Fruit fly (Drosophila melanogaster) whole organism, prepupa: Measurements from ENCODE around the gene IFT46.

ENCODE experiments used
- Blimp-1 ChIP-seq: fragments of 200-800 bp; sonication (Bioruptor generic); optimal IDR thresholded peaks from 3 replicates; lab custom pipeline; 2017; ENCODE audit warnings: missing biosample characterization, missing genetic modification characterization, mild to moderate bottlenecking, moderate library complexity, missing genetic modification reagents
- CG10631 ChIP-seq: fragments of 200-800 bp; sonication (Bioruptor generic); optimal IDR thresholded peaks from 2 replicates; lab custom pipeline; 2016; ENCODE audit warnings: missing biosample characterization, missing genetic modification characterization
- CG10669 ChIP-seq: fragments of 200-800 bp; sonication (Bioruptor generic); optimal IDR thresholded peaks from 3 replicates; lab custom pipeline; 2018; ENCODE audit warnings: missing biosample characterization, mild to moderate bottlenecking, missing genetic modification characterization, moderate library complexity
- CG1621 ChIP-seq: fragments of 200-800 bp; sonication (Bioruptor generic); optimal IDR thresholded peaks from 3 replicates; lab custom pipeline; 2018; ENCODE audit warnings: missing biosample characterization, mild to moderate bottlenecking, missing genetic modification characterization
- CG3032 ChIP-seq: fragments of 200-800 bp; optimal IDR thresholded peaks from 2 replicates; lab custom pipeline; 2019; ENCODE audit warnings: missing biosample characterization, mild to moderate bottlenecking, missing genetic modification characterization, moderate library complexity
- CG31627 ChIP-seq: fragments of 200-800 bp; sonication (Bioruptor generic); optimal IDR thresholded peaks from 3 replicates; lab custom pipeline; 2016; ENCODE audit warnings: missing biosample characterization, missing genetic modification characterization
- CG32006 ChIP-seq: fragments of 200-800 bp; sonication (Bioruptor generic); optimal IDR thresholded peaks from 3 replicates; lab custom pipeline; 2017; ENCODE audit warnings: missing biosample characterization, mild to moderate bottlenecking, missing genetic modification characterization
- CG34406 ChIP-seq: fragments of 200-800 bp; sonication (Bioruptor generic); optimal IDR thresholded peaks from 3 replicates; lab custom pipeline; 2016; ENCODE audit warnings: missing biosample characterization, missing genetic modification characterization
- CG3919 ChIP-seq: fragments of 200-800 bp; sonication (Bioruptor generic); optimal IDR thresholded peaks from 3 replicates; lab custom pipeline; 2016; ENCODE audit warnings: missing biosample characterization, missing genetic modification characterization
- CG4318 ChIP-seq: fragments of 200-800 bp; sonication (Bioruptor generic); optimal IDR thresholded peaks from 3 replicates; lab custom pipeline; 2017; ENCODE audit warnings: missing biosample characterization, mild to moderate bottlenecking, missing genetic modification characterization
- CG6276 ChIP-seq: fragments of 200-800 bp; sonication (Bioruptor generic); optimal IDR thresholded peaks from 2 replicates; lab custom pipeline; 2017; ENCODE audit warnings: missing biosample characterization, mild to moderate bottlenecking, missing genetic modification characterization
- CG6792 ChIP-seq: fragments of 200-800 bp; sonication (Bioruptor generic); optimal IDR thresholded peaks from 3 replicates; lab custom pipeline; 2016; ENCODE audit warnings: missing biosample characterization, missing genetic modification characterization
- CG6854 ChIP-seq: fragments of 200-800 bp; sonication (Bioruptor generic); optimal IDR thresholded peaks from 2 replicates; lab custom pipeline; 2017; ENCODE audit warnings: missing biosample characterization, mild to moderate bottlenecking, missing genetic modification characterization
- CG7368 ChIP-seq: fragments of 200-800 bp; sonication (Bioruptor generic); optimal IDR thresholded peaks from 3 replicates; lab custom pipeline; 2016; ENCODE audit warnings: missing biosample characterization, missing genetic modification characterization
- CG8119 ChIP-seq: fragments of 200-800 bp; sonication (Bioruptor generic); IDR thresholded peaks from 3 replicates; pipeline ENCODE4 v1.3.6; 2022; ENCODE audit warnings: missing biosample characterization, missing genetic modification characterization
- CG8319 ChIP-seq: fragments of 200-800 bp; sonication (Bioruptor generic); optimal IDR thresholded peaks from 3 replicates; lab custom pipeline; 2016; ENCODE audit warnings: missing biosample characterization, missing genetic modification characterization
- CG9139 ChIP-seq: fragments of 200-800 bp; sonication (Bioruptor generic); optimal IDR thresholded peaks from 3 replicates; lab custom pipeline; 2017; ENCODE audit warnings: missing biosample characterization, mild to moderate bottlenecking, missing genetic modification characterization
- Eip78C ChIP-seq: fragments of 200-800 bp; sonication (Bioruptor generic); peaks from one replicate; lab custom pipeline; 2016; ENCODE audit warnings: missing biosample characterization, missing genetic modification characterization
- Eip93F ChIP-seq: fragments of 200-800 bp; sonication (Bioruptor generic); optimal IDR thresholded peaks from 2 replicates; lab custom pipeline; 2016; ENCODE audit warnings: missing biosample characterization, mild to moderate bottlenecking, missing genetic modification characterization
- Ets21C ChIP-seq: fragments of 200-800 bp; sonication (Bioruptor generic); optimal IDR thresholded peaks from 3 replicates; lab custom pipeline; 2016; ENCODE audit warnings: missing biosample characterization, missing genetic modification characterization
- Ets96B ChIP-seq: fragments of 200-800 bp; optimal IDR thresholded peaks from 2 replicates; lab custom pipeline; 2019; ENCODE audit warnings: missing biosample characterization, mild to moderate bottlenecking, missing genetic modification characterization, moderate library complexity
- Gug ChIP-seq: fragments of 200-800 bp; sonication (Bioruptor generic); IDR thresholded peaks from 2 replicates; pipeline ENCODE4 v1.3.6; 2022; ENCODE audit warnings: missing biosample characterization, missing genetic modification characterization
- Hr38 ChIP-seq: sonication (Bioruptor generic); optimal IDR thresholded peaks from 2 replicates; lab custom pipeline; 2016; ENCODE audit warnings: missing biosample characterization, missing genetic modification characterization
- Hr4 ChIP-seq: fragments of 200-800 bp; sonication (Bioruptor generic); optimal IDR thresholded peaks from 3 replicates; lab custom pipeline; 2016; ENCODE audit warnings: missing biosample characterization, missing genetic modification characterization
- Lpt ChIP-seq: fragments of 200-800 bp; sonication (Bioruptor generic); optimal IDR thresholded peaks from 3 replicates; lab custom pipeline; 2016; ENCODE audit warnings: missing biosample characterization, missing genetic modification characterization
- Met ChIP-seq: fragments of 200-800 bp; sonication (Bioruptor generic); optimal IDR thresholded peaks from 3 replicates; lab custom pipeline; 2016; ENCODE audit warnings: missing biosample characterization, missing genetic modification characterization
- OdsH ChIP-seq: fragments of 200-800 bp; sonication (Bioruptor generic); optimal IDR thresholded peaks from 3 replicates; lab custom pipeline; 2016; ENCODE audit warnings: missing biosample characterization, missing genetic modification characterization
- Smox ChIP-seq: fragments of 200-800 bp; sonication (Bioruptor generic); optimal IDR thresholded peaks from 3 replicates; lab custom pipeline; 2016; ENCODE audit warnings: missing biosample characterization, missing genetic modification characterization
- Sox102F ChIP-seq: fragments of 200-800 bp; sonication (Bioruptor generic); optimal IDR thresholded peaks from 2 replicates; lab custom pipeline; 2016; ENCODE audit warnings: missing biosample characterization, mild to moderate bottlenecking, missing genetic modification characterization
- Sox14 ChIP-seq: fragments of 200-800 bp; sonication (Bioruptor generic); optimal IDR thresholded peaks from 3 replicates; lab custom pipeline; 2016; ENCODE audit warnings: missing biosample characterization, missing genetic modification characterization
- Sox15 ChIP-seq: fragments of 200-800 bp; sonication (Bioruptor generic); optimal IDR thresholded peaks from 3 replicates; lab custom pipeline; 2016; ENCODE audit warnings: missing biosample characterization, missing genetic modification characterization
- achi ChIP-seq: fragments of 200-800 bp; sonication (Bioruptor generic); optimal IDR thresholded peaks from 3 replicates; lab custom pipeline; 2016; ENCODE audit warnings: missing biosample characterization, missing genetic modification characterization
- acj6 ChIP-seq: fragments of 200-800 bp; sonication (Bioruptor generic); optimal IDR thresholded peaks from 3 replicates; lab custom pipeline; 2016; ENCODE audit warnings: missing biosample characterization, missing genetic modification characterization
- cyc ChIP-seq: fragments of 200-800 bp; sonication (Bioruptor generic); optimal IDR thresholded peaks from 3 replicates; lab custom pipeline; 2016; ENCODE audit warnings: missing biosample characterization, missing genetic modification characterization
- dac ChIP-seq: fragments of 200-800 bp; sonication (Bioruptor generic); optimal IDR thresholded peaks from 2 replicates; lab custom pipeline; 2017; ENCODE audit warnings: missing biosample characterization, mild to moderate bottlenecking, missing genetic modification characterization
- dsx ChIP-seq: fragments of 200-800 bp; optimal IDR thresholded peaks from 3 replicates; lab custom pipeline; 2019; ENCODE audit warnings: missing biosample characterization, mild to moderate bottlenecking, missing genetic modification characterization, moderate library complexity; ENCODE audit not compliant: poor library complexity, severe bottlenecking
- eg ChIP-seq: fragments of 200-800 bp; sonication (Bioruptor generic); IDR thresholded peaks from 3 replicates; pipeline ENCODE4 v1.3.6; 2022; ENCODE audit warnings: missing biosample characterization, missing genetic modification characterization
- esn ChIP-seq: fragments of 200-800 bp; sonication (Bioruptor generic); optimal IDR thresholded peaks from 2 replicates; lab custom pipeline; 2016; ENCODE audit warnings: missing biosample characterization, mild to moderate bottlenecking, missing genetic modification characterization, moderate library complexity
- fd85E ChIP-seq: fragments of 200-800 bp; sonication (Bioruptor generic); optimal IDR thresholded peaks from 3 replicates; lab custom pipeline; 2016; ENCODE audit warnings: missing biosample characterization, missing genetic modification characterization
- fkh ChIP-seq: fragments of 200-800 bp; sonication (Bioruptor generic); optimal IDR thresholded peaks from 3 replicates; lab custom pipeline; 2017; ENCODE audit warnings: missing biosample characterization, mild to moderate bottlenecking, missing genetic modification characterization, moderate library complexity
- lz ChIP-seq: fragments of 200-800 bp; sonication (Bioruptor generic); optimal IDR thresholded peaks from 3 replicates; lab custom pipeline; 2016; ENCODE audit warnings: missing biosample characterization, missing genetic modification characterization
- net ChIP-seq: fragments of 200-800 bp; sonication (Bioruptor generic); optimal IDR thresholded peaks from 3 replicates; lab custom pipeline; 2016; ENCODE audit warnings: missing biosample characterization, missing genetic modification characterization
- pdm3 ChIP-seq: fragments of 200-800 bp; sonication (Bioruptor generic); optimal IDR thresholded peaks from 3 replicates; lab custom pipeline; 2016; ENCODE audit warnings: missing biosample characterization, missing genetic modification characterization
- spab ChIP-seq: fragments of 200-800 bp; sonication (Bioruptor generic); optimal IDR thresholded peaks from 2 replicates; lab custom pipeline; 2017; ENCODE audit warnings: missing biosample characterization, mild to moderate bottlenecking, missing genetic modification characterization, missing genetic modification reagents
- ss ChIP-seq, 2 experiments: fragments of 200-800 bp; sonication (Bioruptor generic); optimal IDR thresholded peaks; 2 replicates in 1 of 2; 3 replicates in 1 of 2; lab custom pipeline; 2017 to 2018; ENCODE audit warnings: mild to moderate bottlenecking in 2 of 2, missing biosample characterization in 2 of 2, missing genetic modification characterization in 2 of 2, moderate library complexity in 1 of 2
- svp ChIP-seq: fragments of 200-800 bp; sonication (Bioruptor generic); peaks from one replicate; lab custom pipeline; 2016; ENCODE audit warnings: missing biosample characterization, missing genetic modification characterization
- topi ChIP-seq: fragments of 200-800 bp; sonication (Bioruptor generic); optimal IDR thresholded peaks from 3 replicates; lab custom pipeline; 2016; ENCODE audit warnings: missing biosample characterization, missing genetic modification characterization
- vri ChIP-seq: fragments of 200-800 bp; sonication (Bioruptor generic); optimal IDR thresholded peaks from 3 replicates; lab custom pipeline; 2016; ENCODE audit warnings: missing biosample characterization, mild to moderate bottlenecking, missing genetic modification characterization

The IFT46 gene

DNA sequence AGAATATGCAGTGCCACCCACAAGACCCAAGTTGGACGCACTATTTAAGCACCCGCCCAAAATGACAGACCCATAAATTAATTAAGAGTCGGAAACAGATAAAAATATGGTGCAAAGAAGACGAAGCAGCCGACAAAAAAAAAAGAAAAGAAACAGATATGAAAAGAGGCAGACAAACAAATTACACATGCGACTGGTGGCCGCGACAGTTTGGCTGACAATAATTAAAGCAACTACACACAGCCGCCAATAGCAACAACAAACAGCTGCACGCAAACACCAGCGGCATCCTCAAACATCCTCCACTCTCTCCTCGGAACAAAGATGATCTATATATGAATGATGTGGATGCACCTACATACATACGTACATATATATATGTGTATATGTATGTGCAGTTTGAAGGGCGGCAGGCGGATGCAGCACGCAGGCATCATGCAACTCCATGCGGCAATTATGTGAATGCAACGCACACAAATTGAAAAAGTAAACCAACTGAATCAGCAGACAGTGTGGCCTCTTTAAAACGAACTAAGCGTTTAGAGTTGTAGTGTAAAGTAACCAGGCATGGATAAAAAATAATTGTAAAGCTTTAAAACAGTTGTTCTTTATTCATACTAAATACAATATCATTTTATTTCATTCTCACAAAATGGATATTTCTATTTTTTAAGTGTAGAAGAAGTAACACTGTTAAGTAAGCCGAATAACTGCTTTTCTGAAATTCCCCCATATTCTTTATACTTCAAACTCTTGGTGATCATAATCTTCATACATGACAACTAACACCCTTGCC, 32.1 kb upstream of the IFT46 start (continued):
- TF ChIP-seq CG34406 (GFP tag; lab: Kevin White, UChicago) (peak; percentile 69), Met (GFP tag; lab: Kevin White, UChicago) (peak; percentile 78), CG10669 (GFP tag; lab: Kevin White, UChicago) (peak; percentile 18), Smox (GFP tag; lab: Kevin White, UChicago) (peak; percentile 67), Eip93F (GFP tag; lab: Kevin White, UChicago) (no peak), Gug (GFP tag; lab: Robert Waterston, UW) (no peak), topi (GFP tag; lab: Kevin White, UChicago) (peak; percentile 62), Hr38 (GFP tag; lab: Kevin White, UChicago) (no peak), Sox102F (GFP tag; lab: Kevin White, UChicago) (peak; percentile 78), vri (GFP tag; lab: Kevin White, UChicago) (peak; percentile 12)

DNA sequence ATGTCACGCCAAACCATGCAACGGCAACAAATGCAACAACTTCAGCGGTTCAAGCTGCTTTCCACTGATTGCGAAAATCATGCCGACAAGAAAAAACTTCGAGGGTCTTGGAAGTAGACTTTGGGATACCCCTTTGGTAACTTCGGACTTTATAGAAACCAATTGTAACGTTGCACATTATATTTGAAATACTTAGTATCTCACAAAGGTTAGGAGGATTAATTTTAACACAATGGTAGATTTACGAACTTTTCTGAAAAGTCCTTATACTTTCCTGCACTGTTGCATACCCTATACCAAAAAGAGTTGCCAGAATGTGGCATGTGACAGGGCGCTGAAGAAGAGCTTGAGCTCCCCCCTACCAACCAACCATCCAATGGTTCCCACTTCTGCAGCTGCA, 29.6 kb upstream of the IFT46 start:
- TF ChIP-seq CG32006 (GFP tag; lab: Kevin White, UChicago) = peak; percentile 72
- peak; percentile 48 for TF ChIP-seq Lpt
- TF ChIP-seq CG6854 = peak; percentile 16
- TF ChIP-seq fd85E (GFP tag; lab: Kevin White, UChicago) = no peak
- peak; percentile 45 for TF ChIP-seq spab (GFP tag; lab: Kevin White, UChicago)
- TF ChIP-seq cyc = peak; percentile 72
- TF ChIP-seq eg (GFP tag; lab: Robert Waterston, UW) = peak; percentile 56; the same call in 1 of the 3 replicates
- TF ChIP-seq Sox14 (GFP tag; lab: Kevin White, UChicago) = peak; percentile 70
- TF ChIP-seq vri (GFP tag; lab: Kevin White, UChicago) = peak; percentile 13
- peak; percentile 55 for TF ChIP-seq CG1621
- peak; percentile 92 for TF ChIP-seq Eip78C (GFP tag; lab: Kevin White, UChicago)
- peak; percentile 72 for TF ChIP-seq acj6
- peak; percentile 28 for TF ChIP-seq CG4318 (GFP tag; lab: Kevin White, UChicago)
- peak; percentile 37 for TF ChIP-seq dsx (GFP tag; lab: Kevin White, UChicago)
- TF ChIP-seq dac (GFP tag; lab: Kevin White, UChicago) = no peak
- peak; percentile 72 for TF ChIP-seq net (GFP tag; lab: Kevin White, UChicago)
- TF ChIP-seq Smox (GFP tag; lab: Kevin White, UChicago) = peak; percentile 71
- TF ChIP-seq pdm3 (GFP tag; lab: Kevin White, UChicago) = peak; percentile 71
- TF ChIP-seq Ets21C = peak; percentile 56
- TF ChIP-seq CG10631 = peak; percentile 64
- peak; percentile 60 for TF ChIP-seq CG3032 (tag; lab: Kevin White, UChicago)
- peak; percentile 49 for TF ChIP-seq Sox15 (GFP tag; lab: Kevin White, UChicago)
- no peak for TF ChIP-seq fkh (GFP tag; lab: Kevin White, UChicago)
- TF ChIP-seq esn (GFP tag; lab: Kevin White, UChicago) = peak; percentile 83
- TF ChIP-seq Hr4 (GFP tag; lab: Kevin White, UChicago) = peak; percentile 66
- TF ChIP-seq Blimp-1 = peak; percentile 15
- peak; percentile 76 for TF ChIP-seq OdsH (GFP tag; lab: Kevin White, UChicago)
- peak; percentile 75 for TF ChIP-seq CG31627 (GFP tag; lab: Kevin White, UChicago)
- peak; percentile 78 for TF ChIP-seq CG3919 (GFP tag; lab: Kevin White, UChicago)
- peak in 1 of 2 experiments; percentile 17 for TF ChIP-seq ss (GFP tag; optimal IDR thresholded peaks at IDR 0.05; lab: Kevin White, UChicago)
- no peak for TF ChIP-seq CG9139 (GFP tag; lab: Kevin White, UChicago)
- TF ChIP-seq CG8119 (GFP tag; lab: Robert Waterston, UW) = peak; percentile 66; the same call in 2 of the 3 replicates
- TF ChIP-seq CG7368 (GFP tag; lab: Kevin White, UChicago) = peak; percentile 69
- TF ChIP-seq CG6792 (GFP tag; lab: Kevin White, UChicago) = peak; percentile 79
- TF ChIP-seq Eip93F (GFP tag; lab: Kevin White, UChicago) = peak; percentile 47
- TF ChIP-seq Ets96B = peak; percentile 70
- peak; percentile 64 for TF ChIP-seq achi
- peak; percentile 88 for TF ChIP-seq svp (GFP tag; lab: Kevin White, UChicago)
- TF ChIP-seq CG8319 = peak; percentile 67
- TF ChIP-seq lz = peak; percentile 69
- TF ChIP-seq CG6276 = peak; percentile 22
